Worm (Caenorhabditis elegans) whole organism, mixed stage, embryonic: ENCODE data around the gene T24G10.2.

Source experiments
- ces-1 ChIP-seq: fragments of 150-350 bp; optimal IDR thresholded peaks from 2 replicates; lab custom pipeline; 2014; ENCODE audit warnings: missing biosample characterization, missing genetic modification reagents, missing genetic modification characterization
- elt-3 ChIP-seq: fragments of 150-350 bp; optimal IDR thresholded peaks from 2 replicates; lab custom pipeline; 2014; ENCODE audit warnings: missing biosample characterization, missing genetic modification characterization
- ham-2 ChIP-seq: fragments of 200-800 bp; sonication (Bioruptor generic); optimal IDR thresholded peaks from 2 replicates; lab custom pipeline; 2018; ENCODE audit warnings: mild to moderate bottlenecking, missing genetic modification characterization, missing compliant biosample characterization
- nhr-237 ChIP-seq: fragments of 150-350 bp; optimal IDR thresholded peaks from 2 replicates; lab custom pipeline; 2014; ENCODE audit warnings: missing biosample characterization, missing genetic modification characterization
- pha-4 ChIP-seq: fragments of 150-350 bp; optimal IDR thresholded peaks from 2 replicates; lab custom pipeline; 2018; ENCODE audit warnings: missing biosample characterization, missing genetic modification reagents, missing genetic modification characterization

DNA sequence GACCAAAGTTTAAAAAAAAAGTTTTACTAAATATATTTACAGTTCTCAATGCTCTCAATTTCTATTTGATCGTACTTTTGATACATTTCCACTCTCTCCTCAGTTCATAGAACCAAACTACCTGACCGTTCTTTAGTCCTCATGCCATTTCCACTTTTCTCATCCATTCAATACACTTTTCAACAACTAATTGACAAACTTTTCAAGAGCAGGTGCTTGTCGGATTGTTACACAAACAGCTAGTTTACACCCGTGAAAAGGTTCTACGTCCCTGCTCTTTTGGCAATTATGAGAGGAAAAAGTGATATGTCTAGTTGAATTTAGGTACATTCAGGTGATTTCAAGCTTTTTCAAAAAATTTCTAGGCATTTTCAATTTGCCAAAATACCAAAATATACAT lies 24.6 kb downstream of the T24G10.2 start:
- TF ChIP-seq ham-2 (no peak), pha-4 (no peak), elt-3 (tag; lab: Kevin White, UChicago) (no peak), nhr-237 (tag; lab: Kevin White, UChicago) (no peak), ces-1 (GFP tag; lab: Kevin White, UChicago) (no peak)
